Worm (Caenorhabditis elegans): ENCODE results near the gene sod-5.

DNA sequence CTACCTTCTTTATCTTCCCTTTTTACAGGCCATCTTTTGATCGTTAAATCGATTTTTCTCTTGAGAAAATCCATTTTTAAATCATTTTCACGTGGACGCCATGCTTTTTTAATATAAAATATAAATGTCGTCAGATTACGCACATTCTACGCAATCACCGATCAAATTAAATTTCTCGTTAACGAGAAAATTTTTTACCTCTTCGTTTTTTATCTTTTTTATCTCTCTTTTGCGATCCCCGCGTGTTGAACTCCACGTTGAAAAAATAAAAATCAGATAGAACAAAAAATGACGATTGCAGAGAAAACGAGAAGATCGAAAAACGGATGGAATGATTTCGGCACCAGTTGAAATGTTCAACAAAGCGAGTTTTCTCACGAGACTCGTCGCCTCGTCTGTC lies 2.5 kb downstream of the sod-5 start, which contains the start of gene bpnt-1:
- TF ChIP-seq Y53F4B.3 (GFP tag; IDR thresholded peaks at IDR 0.05) = no peak
- no peak for TF ChIP-seq efl-1 (GFP tag; optimal IDR thresholded peaks at IDR 0.05)
- no peak for TF ChIP-seq unc-62 (GFP tag; optimal IDR thresholded peaks at IDR 0.05)
- no peak for TF ChIP-seq ceh-58 (GFP tag; IDR thresholded peaks at IDR 0.05)
- no peak for TF ChIP-seq F10E7.11 (tag; optimal IDR thresholded peaks at IDR 0.05)
- no peak for TF ChIP-seq hlh-26 (GFP tag; conservative IDR thresholded peaks at IDR 0.05)
- TF ChIP-seq pha-4 (tag; optimal IDR thresholded peaks at IDR 0.05) = no peak
- TF ChIP-seq dpl-1 (GFP tag; optimal IDR thresholded peaks at IDR 0.05) = no peak
